Worm (Caenorhabditis elegans): ENCODE results near the gene T04A8.8.

Gene T04A8.8

ce11 chrIII:4697819-4698218 lies 4.0 kb downstream of the T04A8.8 start, which contains the start of gene dnj-18:
Gene dnj-18, plus strand, starts transcription at chrIII:4698119.
- TF ChIP-seq nhr-76 (tag; optimal IDR thresholded peaks at IDR 0.05) (no peak), daf-12 (tag; optimal IDR thresholded peaks at IDR 0.05) (no peak), nhr-43 (tag; optimal IDR thresholded peaks at IDR 0.05; ENCODE audit: poor library complexity, severe bottlenecking) (no peak), aly-2 (tag; optimal IDR thresholded peaks at IDR 0.05) (no peak), nhr-67 (tag; optimal IDR thresholded peaks at IDR 0.05) (no peak), fos-1 (tag; optimal IDR thresholded peaks at IDR 0.05) (no peak), egl-5 (tag; optimal IDR thresholded peaks at IDR 0.05) (no peak), ceh-82 (tag; optimal IDR thresholded peaks at IDR 0.05) (no peak), nhr-11 (tag; optimal IDR thresholded peaks at IDR 0.05) (no peak), unc-62 (GFP tag; optimal IDR thresholded peaks at IDR 0.05) (no peak), egl-27 (tag; optimal IDR thresholded peaks at IDR 0.05) (no peak), lin-15B (tag; optimal IDR thresholded peaks at IDR 0.05) (no peak), zag-1 (tag; optimal IDR thresholded peaks at IDR 0.05) (no peak), pha-4 (tag; optimal IDR thresholded peaks at IDR 0.05) (no peak), nhr-237 (tag; optimal IDR thresholded peaks at IDR 0.05) (no peak), ceh-16 (tag; optimal IDR thresholded peaks at IDR 0.05) (no peak), elt-3 (tag; optimal IDR thresholded peaks at IDR 0.05) (no peak), jun-1 (tag; optimal IDR thresholded peaks at IDR 0.05) (no peak), snpc-4 (tag; optimal IDR thresholded peaks at IDR 0.05) (no peak), elt-2 (tag; optimal IDR thresholded peaks at IDR 0.05) (no peak)

- TF ChIP-seq ama-1 (optimal IDR thresholded peaks at IDR 0.05) (no peak), aly-2 (tag; optimal IDR thresholded peaks at IDR 0.05) (no peak), nhr-12 (tag; optimal IDR thresholded peaks at IDR 0.05) (no peak), tbx-2 (tag; optimal IDR thresholded peaks at IDR 0.05) (no peak)
Observed at ce11 chrIII:4699922-4700321, 6.1 kb downstream of the T04A8.8 start, which contains the start of gene sel-13. Gene sel-13, minus strand, starts transcription at chrIII:4700224.

ce11 chrIII:4703932-4704454 lies 10.2 kb downstream of the T04A8.8 start, which contains the start of the genes clp-2 and mrpl-16:
Gene clp-2, minus strand, starts transcription at chrIII:4704025.
Gene mrpl-16, plus strand, starts transcription at chrIII:4704404.
- TF ChIP-seq egl-5 (tag; optimal IDR thresholded peaks at IDR 0.05), result no peak
- peak; percentile 12 for TF ChIP-seq nhr-23 (tag; optimal IDR thresholded peaks at IDR 0.05)
- peak; percentile 53 for TF ChIP-seq nfya-1 (tag; optimal IDR thresholded peaks at IDR 0.05; ENCODE audit: insufficient read depth)
- no peak for TF ChIP-seq elt-3 (tag; optimal IDR thresholded peaks at IDR 0.05)
- peak; percentile 43 for TF ChIP-seq lin-15B (tag; optimal IDR thresholded peaks at IDR 0.05)
- TF ChIP-seq jun-1 (tag; optimal IDR thresholded peaks at IDR 0.05), result no peak
- TF ChIP-seq zag-1 (tag; optimal IDR thresholded peaks at IDR 0.05), result no peak

- TF ChIP-seq eor-1 (tag; optimal IDR thresholded peaks at IDR 0.05) (no peak), elt-2 (tag; optimal IDR thresholded peaks at IDR 0.05) (no peak), snpc-4 (tag; optimal IDR thresholded peaks at IDR 0.05) (no peak), ceh-9 (tag; optimal IDR thresholded peaks at IDR 0.05) (no peak), nhr-12 (tag; optimal IDR thresholded peaks at IDR 0.05) (no peak), fos-1 (tag; optimal IDR thresholded peaks at IDR 0.05) (no peak), ceh-28 (tag; optimal IDR thresholded peaks at IDR 0.05) (no peak), skn-1 (tag; optimal IDR thresholded peaks at IDR 0.05) (no peak)
Observed at ce11 chrIII:4705207-4705606, 11.4 kb downstream of the T04A8.8 start, which contains the start of gene pgap-2. Gene pgap-2, plus strand, starts transcription at chrIII:4705507.

- TF ChIP-seq ceh-28 (tag; optimal IDR thresholded peaks at IDR 0.05) (no peak), ceh-82 (tag; optimal IDR thresholded peaks at IDR 0.05) (no peak), nhr-77 (tag; optimal IDR thresholded peaks at IDR 0.05) (no peak), fkh-10 (GFP tag; optimal IDR thresholded peaks at IDR 0.05) (no peak), egl-27 (tag; optimal IDR thresholded peaks at IDR 0.05) (no peak), tbx-2 (tag; optimal IDR thresholded peaks at IDR 0.05) (no peak), snpc-4 (tag; optimal IDR thresholded peaks at IDR 0.05) (no peak), nfya-1 (tag; optimal IDR thresholded peaks at IDR 0.05; ENCODE audit: insufficient read depth) (no peak), nhr-28 (tag; optimal IDR thresholded peaks at IDR 0.05) (no peak), lin-39 (tag; optimal IDR thresholded peaks at IDR 0.05) (no peak), pha-4 (tag; optimal IDR thresholded peaks at IDR 0.05) (no peak), ZK546.5 (tag; optimal IDR thresholded peaks at IDR 0.05) (no peak), zag-1 (tag; optimal IDR thresholded peaks at IDR 0.05) (no peak), elt-2 (tag; optimal IDR thresholded peaks at IDR 0.05) (no peak), eor-1 (tag; optimal IDR thresholded peaks at IDR 0.05) (no peak), jun-1 (tag; optimal IDR thresholded peaks at IDR 0.05) (no peak), unc-39 (tag; optimal IDR thresholded peaks at IDR 0.05) (no peak), nhr-67 (tag; optimal IDR thresholded peaks at IDR 0.05) (no peak), nhr-23 (tag; optimal IDR thresholded peaks at IDR 0.05) (no peak)
Observed at ce11 chrIII:4706678-4707077, 12.9 kb downstream of the T04A8.8 start, which contains the start of gene T04A8.13. Gene T04A8.13, plus strand, starts transcription at chrIII:4706978.
